Worm (Caenorhabditis elegans): Measurements from ENCODE around the gene ZC239.5.
"Not testable (repeated sequence)": the region's sequence is repeated elsewhere in the genome, so short reads cannot be mapped to it uniquely, and the experiment has no call there.

DNA sequence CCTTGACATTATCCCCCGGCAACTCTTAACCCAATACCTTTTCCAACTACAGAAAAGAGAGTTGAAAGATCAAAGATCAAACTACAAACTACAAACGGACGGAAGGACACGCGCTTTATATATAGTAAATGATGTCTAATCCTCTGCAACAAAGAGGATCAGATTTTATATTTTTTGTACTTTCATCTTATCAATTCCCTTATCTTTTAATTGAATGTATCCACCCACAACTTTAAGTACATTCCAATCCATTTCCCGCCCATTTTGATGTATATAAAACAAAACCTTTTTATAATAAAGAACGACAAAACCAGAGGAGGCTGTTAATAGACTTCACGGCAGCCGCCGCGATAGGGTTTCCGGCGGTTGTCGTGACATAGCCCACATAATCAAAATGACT lies 32.8 kb upstream of the ZC239.5 start, which contains the start of gene sri-40:
- not testable (repeated sequence) for TF ChIP-seq med-1 (GFP tag; optimal IDR thresholded peaks at IDR 0.05; ENCODE audit: insufficient read depth); ref-1 (GFP tag; conservative IDR thresholded peaks at IDR 0.05); cog-1 (tag; optimal IDR thresholded peaks at IDR 0.05); ztf-23 (GFP tag; IDR thresholded peaks at IDR 0.05); T22C8.4 (GFP tag; IDR thresholded peaks at IDR 0.05); tab-1 (GFP tag; IDR thresholded peaks at IDR 0.05); ztf-29 (GFP tag; IDR thresholded peaks at IDR 0.05)

Measured in whole organism, midembryonic.